Worm (Caenorhabditis elegans): Measurements from ENCODE around the gene srx-116.

DNA sequence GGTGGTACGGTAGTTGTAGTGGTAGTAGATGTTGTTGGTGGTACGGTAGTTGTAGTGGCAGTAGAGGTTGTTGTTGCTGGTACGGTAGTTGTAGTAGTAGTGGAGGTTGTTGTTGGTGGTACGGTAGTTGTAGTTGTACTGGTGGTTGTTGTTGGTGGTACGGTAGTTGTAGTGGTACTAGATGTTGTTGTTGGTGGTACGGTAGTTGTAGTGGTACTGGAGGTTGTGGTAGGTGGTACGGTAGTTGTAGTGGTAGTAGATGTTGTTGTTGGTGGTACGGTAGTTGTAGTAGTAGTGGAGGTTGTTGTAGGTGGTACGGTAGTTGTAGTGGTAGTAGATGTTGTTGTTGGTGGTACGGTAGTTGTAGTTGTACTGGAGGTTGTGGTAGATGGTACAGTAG, 37.7 kb upstream of the srx-116 start:
- TF ChIP-seq lsy-2 (tag; optimal IDR thresholded peaks at IDR 0.05) (no peak), nhr-77 (tag; optimal IDR thresholded peaks at IDR 0.05) (no peak), nhr-11 (tag; optimal IDR thresholded peaks at IDR 0.05) (no peak), mxl-2 (GFP tag; conservative IDR thresholded peaks at IDR 0.05) (no peak), dpl-1 (GFP tag; optimal IDR thresholded peaks at IDR 0.05) (no peak), nhr-76 (tag; optimal IDR thresholded peaks at IDR 0.05) (no peak), tag-97 (GFP tag; IDR thresholded peaks at IDR 0.05) (no peak), attf-4 (tag; optimal IDR thresholded peaks at IDR 0.05) (no peak), spr-3 (GFP tag; optimal IDR thresholded peaks at IDR 0.05) (no peak), hlh-11 (tag; optimal IDR thresholded peaks at IDR 0.05) (no peak), nhr-28 (tag; optimal IDR thresholded peaks at IDR 0.05) (no peak), skn-1 (tag; optimal IDR thresholded peaks at IDR 0.05) (no peak)

All from whole organism, L4 larva.